Fruit fly (Drosophila melanogaster) whole organism, embryonic: Measurements from ENCODE around the gene Indy-2.

ENCODE experiments used
- CG11560 ChIP-seq: fragments of 200-800 bp; sonication (Bioruptor generic); IDR thresholded peaks from 3 replicates; pipeline ENCODE4 v1.3.6; 2022; ENCODE audit warnings: missing biosample characterization, missing genetic modification characterization

The Indy-2 gene

dm6 chr3R:20082350-20082749, 39.8 kb downstream of the Indy-2 start, which contains the start of gene Rh3:
Gene Rh3, minus strand, starts transcription at chr3R:20082450.
- no peak for TF ChIP-seq CG11560 (tag; lab: Robert Waterston, UW)
